Fruit fly (Drosophila melanogaster): ENCODE measurements around the gene tal-1A.

The tal-1A gene

DNA sequence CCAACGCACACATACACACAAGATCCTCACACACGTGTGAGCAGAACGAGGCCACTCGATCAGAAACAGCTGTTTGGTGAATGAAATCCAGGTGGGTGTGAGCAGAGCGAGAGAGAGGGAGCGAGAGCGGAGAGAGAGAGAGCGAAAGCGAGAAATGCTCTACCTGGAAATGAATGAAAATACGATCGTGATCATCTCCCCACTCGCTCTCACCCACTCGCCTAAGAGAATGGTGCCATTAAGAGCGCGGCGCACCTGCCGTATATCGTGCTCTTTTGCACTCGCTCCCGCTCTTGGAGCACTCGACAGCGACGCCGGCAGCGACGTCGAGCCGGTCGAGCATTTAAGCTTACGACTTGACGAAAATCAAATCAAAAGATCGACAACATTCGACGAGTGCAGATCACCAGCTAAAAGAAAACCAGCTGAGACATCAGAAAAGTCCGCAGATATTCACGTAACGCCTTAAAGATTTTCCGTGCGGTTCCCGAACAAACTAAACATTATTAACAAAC, at the start of gene tal-1A, which contains the start of the genes tal-2A, tal-3A and tal-AA:
TSS of gene tal-1A (plus strand) at position 374 of the 515 bp plus-strand sequence.
TSS of gene tal-2A (plus strand) at position 374 of the 515 bp plus-strand sequence.
TSS of gene tal-3A (plus strand) at position 374 of the 515 bp plus-strand sequence.
TSS of gene tal-AA (plus strand) at position 374 of the 515 bp plus-strand sequence.
- TF ChIP-seq CG17801 (GFP tag; optimal IDR thresholded peaks at IDR 0.05; ENCODE audit: partially characterized antibody) = peak; percentile 52

- no peak for TF ChIP-seq CG17801 (GFP tag; optimal IDR thresholded peaks at IDR 0.05; ENCODE audit: partially characterized antibody)
These were observed 47.9 kb upstream of the tal-1A start for dm6 chr3R:13765001-13765400.

DNA sequence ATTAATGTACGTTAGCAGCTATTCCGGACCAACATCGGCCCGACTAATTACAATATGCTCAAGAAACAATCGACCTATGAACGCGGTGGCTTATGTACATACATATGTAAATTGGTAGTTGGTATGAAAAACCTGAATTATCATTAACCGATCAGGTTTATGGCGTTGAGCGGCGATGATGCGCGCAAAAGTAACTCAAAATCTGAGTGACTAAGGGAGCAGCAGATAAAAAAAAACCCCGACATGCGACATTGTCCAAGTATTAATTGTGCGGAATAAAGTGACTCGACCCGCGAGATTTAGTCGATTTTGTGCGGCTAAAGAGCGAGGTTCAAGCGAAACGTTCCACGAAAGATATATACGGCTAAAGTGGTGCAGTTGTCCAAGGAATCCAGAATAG, 47.5 kb upstream of the tal-1A start, which contains the start of gene CG9312:
TSS of gene CG9312 (plus strand) at position 301 of the 400 bp plus-strand sequence.
- TF ChIP-seq CG17801 (GFP tag; optimal IDR thresholded peaks at IDR 0.05; ENCODE audit: partially characterized antibody) = no peak

DNA sequence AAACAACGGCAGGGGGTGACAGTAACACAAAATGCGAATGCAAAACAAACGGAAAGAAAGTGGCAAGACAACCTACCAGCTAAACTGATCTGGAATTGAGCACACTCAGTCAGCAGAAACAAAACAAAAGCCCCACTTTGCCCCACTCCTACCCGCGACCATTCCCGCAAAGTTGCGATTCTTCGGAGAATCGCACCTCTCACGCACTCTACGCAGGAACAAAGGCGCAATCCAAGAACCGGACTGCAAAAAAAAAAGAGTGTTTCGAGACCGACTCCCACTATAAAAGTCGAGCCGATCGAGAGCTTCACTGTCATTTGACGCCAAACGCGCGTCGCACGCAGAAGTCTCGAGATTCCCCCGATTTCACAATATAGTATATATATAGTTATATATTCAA, 45.7 kb upstream of the tal-1A start, which contains the start of gene Cht5:
TSS of gene Cht5 (plus strand) at position 311 of the 400 bp plus-strand sequence.
- no peak for TF ChIP-seq CG17801 (GFP tag; optimal IDR thresholded peaks at IDR 0.05; ENCODE audit: partially characterized antibody)

dm6 chr3R:13771195-13771594, 41.7 kb upstream of the tal-1A start, which contains the start of gene CG9297:
TSS of gene CG9297 (plus strand) at chr3R:13771495.
- TF ChIP-seq CG17801 (GFP tag; optimal IDR thresholded peaks at IDR 0.05; ENCODE audit: partially characterized antibody) = no peak

DNA sequence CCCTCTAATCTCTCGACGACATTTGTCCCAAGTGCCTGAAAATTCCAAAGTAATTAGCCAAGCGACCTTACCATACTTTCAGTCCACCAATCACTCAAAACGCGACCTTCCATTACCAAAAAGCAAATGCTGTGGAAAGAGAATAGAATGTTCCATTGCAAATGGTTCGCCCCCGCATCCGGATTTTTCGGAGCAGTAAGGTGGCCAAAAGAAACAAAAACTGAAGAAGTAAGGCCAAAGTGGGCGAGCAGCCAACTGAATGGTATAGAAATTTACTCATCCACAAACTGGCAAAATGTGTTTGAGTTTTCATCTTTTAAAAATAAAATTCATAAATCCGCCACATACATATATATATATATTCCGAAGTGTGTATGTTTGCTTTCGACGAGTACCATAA, 39.6 kb upstream of the tal-1A start:
- no peak for TF ChIP-seq CG17801 (GFP tag; optimal IDR thresholded peaks at IDR 0.05; ENCODE audit: partially characterized antibody)

dm6 chr3R:13779241-13779683, 33.6 kb upstream of the tal-1A start, which contains the start of the genes CG42375 and CG9288:
TSS of gene CG42375 (plus strand) at chr3R:13779624.
TSS of gene CG9288 (plus strand) at chr3R:13779624.
- TF ChIP-seq CG17801 (GFP tag; optimal IDR thresholded peaks at IDR 0.05; ENCODE audit: partially characterized antibody) = no peak

dm6 chr3R:13780769-13781168, 32.1 kb upstream of the tal-1A start, which contains the start of gene CG9286:
TSS of gene CG9286 (plus strand) at chr3R:13780964.
- no peak for TF ChIP-seq CG17801 (GFP tag; optimal IDR thresholded peaks at IDR 0.05; ENCODE audit: partially characterized antibody)

DNA sequence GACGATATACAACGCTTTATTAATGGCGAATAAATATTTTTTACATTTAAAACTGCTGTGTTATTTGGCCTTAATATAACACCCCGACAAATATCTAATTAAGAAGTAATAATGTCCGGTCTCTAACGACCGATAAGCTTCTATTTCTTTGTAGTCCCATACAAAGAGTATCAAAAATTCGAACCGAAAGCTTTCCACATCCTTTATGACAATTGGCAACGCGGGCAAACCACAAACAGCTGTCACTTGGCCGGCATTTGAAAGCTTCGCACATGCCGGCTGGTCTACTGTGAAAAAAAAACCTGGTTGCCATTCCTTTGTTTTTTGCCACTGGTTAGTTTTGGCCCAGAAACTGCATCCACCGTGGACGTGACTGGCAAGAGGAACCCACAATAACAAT, 30.9 kb upstream of the tal-1A start, which contains the start of gene Dip-B:
TSS of gene Dip-B (plus strand) at position 254 of the 400 bp plus-strand sequence.
- no peak for TF ChIP-seq CG17801 (GFP tag; optimal IDR thresholded peaks at IDR 0.05; ENCODE audit: partially characterized antibody)

DNA sequence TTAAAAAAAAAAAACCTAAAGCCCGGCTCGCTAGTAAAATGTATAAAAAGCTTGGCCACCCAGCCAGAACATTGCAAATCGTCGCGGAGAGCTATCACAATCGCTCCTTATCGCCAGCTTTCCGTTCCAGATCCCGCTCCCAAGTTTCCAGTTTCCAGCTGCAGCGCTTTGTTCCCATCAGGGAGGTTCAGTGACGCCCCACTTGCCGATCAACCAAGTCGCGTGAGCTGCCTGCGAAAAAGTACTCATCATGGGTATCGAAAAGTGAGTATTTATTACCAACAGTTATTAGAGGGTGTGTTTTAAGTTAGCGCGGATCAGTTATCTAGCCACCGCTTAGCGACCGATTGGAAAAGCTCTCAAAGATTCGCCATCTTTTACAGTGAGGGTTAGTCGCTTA, 30.3 kb upstream of the tal-1A start:
- no peak for TF ChIP-seq CG17801 (GFP tag; optimal IDR thresholded peaks at IDR 0.05; ENCODE audit: partially characterized antibody)

dm6 chr3R:13783397-13783796, 29.5 kb upstream of the tal-1A start:
- no peak for TF ChIP-seq CG17801 (GFP tag; optimal IDR thresholded peaks at IDR 0.05; ENCODE audit: partially characterized antibody)

DNA sequence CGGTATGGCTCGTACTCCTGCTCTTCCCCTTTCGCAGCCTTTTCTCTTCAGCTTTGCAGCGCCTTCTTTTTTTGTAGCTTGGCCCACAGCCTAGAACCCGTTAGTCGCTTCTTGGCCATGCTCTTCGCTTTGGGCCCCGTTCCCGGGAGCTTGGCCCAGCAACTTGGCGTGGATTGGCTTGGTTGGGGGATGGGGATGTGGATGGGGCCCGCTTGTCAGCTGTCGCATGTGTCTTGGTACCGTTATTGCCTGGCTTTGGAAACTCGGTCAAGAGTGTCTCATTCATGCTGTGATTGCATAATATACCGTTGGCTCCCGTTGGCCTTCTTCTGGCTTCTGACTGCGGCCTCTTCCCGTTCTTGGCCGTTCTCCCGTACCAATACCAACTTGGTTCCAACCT, 27.0 kb upstream of the tal-1A start:
- TF ChIP-seq CG17801 (GFP tag; optimal IDR thresholded peaks at IDR 0.05; ENCODE audit: partially characterized antibody) = no peak

DNA sequence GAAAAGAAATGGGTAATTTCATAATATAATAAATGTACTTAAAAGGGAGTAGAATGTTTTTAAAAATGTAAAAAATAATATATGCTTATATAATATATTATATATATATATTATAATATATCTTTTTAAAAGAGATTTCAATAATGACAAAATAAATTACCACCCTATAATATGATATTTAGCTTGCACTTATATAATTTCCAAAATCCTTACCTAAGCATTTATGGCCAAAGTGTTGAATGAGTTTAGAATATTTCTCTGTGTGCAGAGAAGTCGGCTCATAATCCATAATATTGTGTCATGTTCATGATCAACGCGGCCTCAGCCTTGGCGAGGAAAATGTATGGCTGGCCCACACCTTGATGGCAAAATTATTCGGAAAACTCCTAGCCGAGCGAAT, 24.7 kb upstream of the tal-1A start:
- no peak for TF ChIP-seq CG17801 (GFP tag; optimal IDR thresholded peaks at IDR 0.05; ENCODE audit: partially characterized antibody)

DNA sequence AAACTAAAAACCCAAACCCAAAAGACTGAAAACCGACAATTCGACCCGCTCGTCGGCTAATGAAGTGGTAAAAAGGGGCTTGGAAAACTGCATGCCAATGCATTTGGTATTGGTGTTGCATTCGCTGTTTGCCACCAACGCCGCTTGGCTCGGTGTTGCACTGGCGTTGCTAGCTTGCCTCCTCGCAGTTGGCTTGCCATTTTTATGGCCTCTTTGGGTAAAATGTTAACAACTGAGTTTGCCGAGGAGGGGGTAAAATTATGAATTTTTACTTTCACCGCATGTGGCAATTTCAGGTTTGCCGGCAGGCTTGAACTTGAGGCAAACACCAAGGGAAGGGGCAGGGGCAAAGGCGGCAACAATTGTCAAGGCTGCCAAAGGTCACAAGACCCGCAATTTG, 24.2 kb upstream of the tal-1A start:
- no peak for TF ChIP-seq CG17801 (GFP tag; optimal IDR thresholded peaks at IDR 0.05; ENCODE audit: partially characterized antibody)

DNA sequence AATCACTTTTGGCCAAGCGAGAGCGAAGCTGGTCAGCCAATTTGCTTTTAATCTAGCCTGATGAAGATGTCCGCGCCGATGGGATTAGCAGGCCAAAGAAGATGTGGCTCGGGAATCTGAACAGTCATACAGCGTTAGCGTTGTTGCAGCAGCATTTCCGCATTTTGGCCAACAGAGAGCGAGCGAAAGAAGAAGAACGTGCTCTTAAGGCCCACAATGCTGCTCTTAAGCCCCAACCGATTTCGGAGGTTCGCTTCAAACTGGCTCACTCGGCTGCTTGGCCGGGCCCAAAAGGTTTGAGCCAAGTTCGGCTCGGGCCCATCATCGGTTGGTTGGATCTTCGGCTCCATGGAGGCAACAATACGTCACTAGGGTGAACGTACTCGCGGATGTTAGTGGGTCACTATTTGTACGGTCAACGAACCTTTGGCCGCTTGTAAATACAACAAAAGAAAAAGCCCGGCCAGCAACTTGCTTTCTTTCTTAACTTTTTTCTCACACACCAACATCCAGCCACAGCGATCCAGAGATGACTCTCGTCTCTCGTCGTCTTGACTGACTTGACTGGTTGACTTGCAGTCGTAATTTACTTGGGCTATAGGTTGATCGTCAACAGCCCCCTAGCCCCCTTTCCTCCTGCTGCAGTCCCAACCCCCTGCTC, 23.2 kb upstream of the tal-1A start:
- no peak for TF ChIP-seq CG17801 (GFP tag; optimal IDR thresholded peaks at IDR 0.05; ENCODE audit: partially characterized antibody)

DNA sequence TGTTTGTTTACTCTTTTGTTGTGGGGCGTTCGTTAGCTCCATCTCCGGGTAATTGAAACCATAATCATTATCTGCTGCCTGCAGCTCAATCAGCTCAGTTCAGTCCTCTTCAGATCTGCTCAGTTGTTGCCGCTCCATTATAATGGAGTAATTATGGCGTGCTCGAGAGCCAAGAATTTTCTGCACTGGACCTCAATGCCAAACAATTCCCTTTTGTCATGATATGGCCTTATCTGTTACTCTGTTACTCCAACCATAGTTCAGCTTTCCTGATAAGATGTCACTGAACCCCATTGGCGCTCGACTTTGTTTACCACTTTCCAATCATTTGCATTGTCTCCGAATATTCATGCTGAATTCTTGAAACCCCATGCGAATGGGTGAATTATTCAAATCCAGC, 22.1 kb upstream of the tal-1A start:
- no peak for TF ChIP-seq CG17801 (GFP tag; optimal IDR thresholded peaks at IDR 0.05; ENCODE audit: partially characterized antibody)

Data from ovary, adult (tissue).